Worm (Caenorhabditis elegans) whole organism, L2 larva: ENCODE measurements around the gene fipr-15.

Experiments used
- C34F6.9 ChIP-seq: fragments of 150-350 bp; optimal IDR thresholded peaks from 2 replicates; lab custom pipeline; 2014; ENCODE audit warnings: missing biosample characterization, missing genetic modification characterization
- F13H6.1 ChIP-seq: sonication (generic microtip); optimal IDR thresholded peaks from 2 replicates; lab custom pipeline; 2016; ENCODE audit warnings: missing genetic modification characterization, missing compliant biosample characterization
- Y55F3AM.14 ChIP-seq: fragments of 200-800 bp; sonication (Bioruptor generic); optimal IDR thresholded peaks from 2 replicates; lab custom pipeline; 2018; ENCODE audit warnings: mild to moderate bottlenecking, missing genetic modification characterization, missing compliant biosample characterization
- ZK546.5 ChIP-seq: sonication (generic microtip); optimal IDR thresholded peaks from 2 replicates; lab custom pipeline; 2017; ENCODE audit warnings: missing biosample characterization, missing genetic modification characterization
- aly-2 ChIP-seq: fragments of 150-350 bp; optimal IDR thresholded peaks from 2 replicates; lab custom pipeline; 2014; ENCODE audit warnings: missing biosample characterization, missing genetic modification characterization
- blmp-1 ChIP-seq: sonication (generic microtip); optimal IDR thresholded peaks from 2 replicates; lab custom pipeline; 2017; ENCODE audit warnings: missing genetic modification characterization, mild to moderate bottlenecking, missing compliant biosample characterization, antibody characterized with exemption, moderate library complexity; ENCODE audit not compliant: insufficient read depth
- ceh-16 ChIP-seq: fragments of 150-350 bp; optimal IDR thresholded peaks from 2 replicates; lab custom pipeline; 2014; ENCODE audit warnings: missing biosample characterization, missing genetic modification characterization
- ceh-82 ChIP-seq: fragments of 150-350 bp; optimal IDR thresholded peaks from 2 replicates; lab custom pipeline; 2014; ENCODE audit warnings: missing biosample characterization, missing genetic modification characterization
- crh-2 ChIP-seq: sonication (generic microtip); optimal IDR thresholded peaks from 2 replicates; lab custom pipeline; 2017; ENCODE audit warnings: missing biosample characterization, missing genetic modification characterization
- dmd-4 ChIP-seq: sonication (generic microtip); optimal IDR thresholded peaks from 2 replicates; lab custom pipeline; 2017; ENCODE audit warnings: missing biosample characterization, missing genetic modification characterization
- egl-27 ChIP-seq: sonication (generic microtip); optimal IDR thresholded peaks from 3 replicates; lab custom pipeline; 2017; ENCODE audit warnings: missing biosample characterization, missing genetic modification reagents, missing genetic modification characterization
- elt-1 ChIP-seq: fragments of 150-350 bp; optimal IDR thresholded peaks from 2 replicates; lab custom pipeline; 2014; ENCODE audit warnings: missing biosample characterization, missing genetic modification characterization
- fos-1 ChIP-seq: fragments of 150-350 bp; optimal IDR thresholded peaks from 2 replicates; lab custom pipeline; 2014; ENCODE audit warnings: missing biosample characterization, missing genetic modification characterization
- gmeb-1 ChIP-seq: fragments of 150-350 bp; optimal IDR thresholded peaks from 2 replicates; lab custom pipeline; 2014; ENCODE audit warnings: missing biosample characterization, missing genetic modification characterization
- lin-11 ChIP-seq: fragments of 150-350 bp; sonication (generic microtip); optimal IDR thresholded peaks from 2 replicates; lab custom pipeline; 2014; ENCODE audit warnings: missing biosample characterization, missing genetic modification characterization, inconsistent platforms, mixed read lengths
- lin-13 ChIP-seq: fragments of 150-350 bp; optimal IDR thresholded peaks from 2 replicates; lab custom pipeline; 2014; ENCODE audit warnings: missing biosample characterization, missing genetic modification reagents, missing genetic modification characterization
- lsy-2 ChIP-seq, 2 experiments: fragments of 150-350 bp in 1 of 2; sonication (generic microtip) in 1 of 2; optimal IDR thresholded peaks; 2 replicates each; lab custom pipeline; 2014 to 2017; ENCODE audit warnings: missing biosample characterization in 2 of 2, missing genetic modification characterization in 2 of 2
- mbf-1 ChIP-seq: sonication (generic microtip); optimal IDR thresholded peaks from 2 replicates; lab custom pipeline; 2017; ENCODE audit warnings: missing biosample characterization, missing genetic modification characterization
- mdl-1 ChIP-seq, 2 experiments: fragments of 150-350 bp in 1 of 2; sonication (generic microtip) in 1 of 2; optimal IDR thresholded peaks; 2 replicates each; lab custom pipeline; 2017; ENCODE audit warnings: missing biosample characterization in 2 of 2, missing genetic modification characterization in 2 of 2
- nhr-10 ChIP-seq: sonication (generic microtip); optimal IDR thresholded peaks from 2 replicates; lab custom pipeline; 2017; ENCODE audit warnings: missing biosample characterization, missing genetic modification characterization
- nhr-11 ChIP-seq: fragments of 150-350 bp; optimal IDR thresholded peaks from 2 replicates; lab custom pipeline; 2014; ENCODE audit warnings: missing biosample characterization, missing genetic modification characterization
- nhr-12 ChIP-seq: fragments of 150-350 bp; optimal IDR thresholded peaks from 2 replicates; lab custom pipeline; 2014; ENCODE audit warnings: missing biosample characterization, missing genetic modification characterization
- nhr-129 ChIP-seq: fragments of 150-350 bp; optimal IDR thresholded peaks from 2 replicates; lab custom pipeline; 2014; ENCODE audit warnings: missing biosample characterization, missing genetic modification characterization
- nhr-21 ChIP-seq: fragments of 150-350 bp; optimal IDR thresholded peaks from 2 replicates; lab custom pipeline; 2014; ENCODE audit warnings: missing biosample characterization, missing genetic modification characterization
- nhr-237 ChIP-seq: fragments of 150-350 bp; optimal IDR thresholded peaks from 2 replicates; lab custom pipeline; 2014; ENCODE audit warnings: missing biosample characterization, missing genetic modification characterization
- nhr-25 ChIP-seq: fragments of 150-350 bp; sonication (generic microtip); optimal IDR thresholded peaks from 3 replicates; lab custom pipeline; 2014; ENCODE audit warnings: missing biosample characterization, missing genetic modification characterization
- nhr-6 ChIP-seq: fragments of 150-350 bp; optimal IDR thresholded peaks from 2 replicates; lab custom pipeline; 2014; ENCODE audit warnings: missing biosample characterization, missing genetic modification characterization
- nhr-77 ChIP-seq: fragments of 150-350 bp; optimal IDR thresholded peaks from 2 replicates; lab custom pipeline; 2014; ENCODE audit warnings: missing biosample characterization, missing genetic modification characterization
- peb-1 ChIP-seq: fragments of 150-350 bp; optimal IDR thresholded peaks from 2 replicates; lab custom pipeline; 2014; ENCODE audit warnings: missing biosample characterization, missing genetic modification characterization
- skn-1 ChIP-seq: sonication (generic microtip); optimal IDR thresholded peaks from 2 replicates; lab custom pipeline; 2017; ENCODE audit warnings: missing biosample characterization, missing genetic modification characterization
- sma-3 ChIP-seq: sonication (generic microtip); optimal IDR thresholded peaks from 2 replicates; lab custom pipeline; 2016; ENCODE audit warnings: missing genetic modification reagents, missing genetic modification characterization, missing compliant biosample characterization
- sma-9 ChIP-seq, 2 experiments: fragments of 150-350 bp in 1 of 2; sonication (generic microtip) in 1 of 2; optimal IDR thresholded peaks; 2 replicates each; lab custom pipeline; 2014 to 2016; ENCODE audit warnings: missing genetic modification characterization in 2 of 2, mild to moderate bottlenecking in 1 of 2, missing biosample characterization in 1 of 2, missing compliant biosample characterization in 1 of 2, missing genetic modification reagents in 1 of 2, moderate library complexity in 1 of 2
- snpc-4 ChIP-seq: fragments of 150-350 bp; optimal IDR thresholded peaks from 2 replicates; lab custom pipeline; 2014; ENCODE audit warnings: missing biosample characterization, missing genetic modification characterization
- unc-39 ChIP-seq: fragments of 150-350 bp; optimal IDR thresholded peaks from 2 replicates; lab custom pipeline; 2014; ENCODE audit warnings: missing biosample characterization, missing genetic modification characterization
- unc-55 ChIP-seq: fragments of 150-350 bp; sonication (generic microtip); optimal IDR thresholded peaks from 3 replicates; lab custom pipeline; 2014; ENCODE audit warnings: missing biosample characterization, missing genetic modification reagents, missing genetic modification characterization
- unc-62 ChIP-seq: fragments of 150-350 bp; optimal IDR thresholded peaks from 2 replicates; lab custom pipeline; 2014; ENCODE audit warnings: missing biosample characterization, missing genetic modification reagents, missing genetic modification characterization
- ztf-1 ChIP-seq: fragments of 200-800 bp; sonication (Bioruptor generic); conservative IDR thresholded peaks from 2 replicates; pipeline ENCODE4 v1.3.6; 2022; ENCODE audit warnings: missing genetic modification characterization, missing compliant biosample characterization
- ztf-4 ChIP-seq: fragments of 150-350 bp; optimal IDR thresholded peaks from 2 replicates; lab custom pipeline; 2014; ENCODE audit warnings: missing biosample characterization, missing genetic modification characterization

The fipr-15 gene

ce11 chrIV:10880264-10880663, at the start of gene fipr-15:
Gene fipr-15, plus strand, starts transcription at chrIV:10880564.
- no peak for TF ChIP-seq lin-11
- no peak for TF ChIP-seq ceh-16 (tag; lab: Kevin White, UChicago)
- no peak for TF ChIP-seq ztf-1
- no peak for TF ChIP-seq fos-1 (tag; lab: Kevin White, UChicago)
- TF ChIP-seq nhr-12: no peak
- no peak for TF ChIP-seq lsy-2 (tag; optimal IDR thresholded peaks at IDR 0.05; lab: Kevin White, UChicago)
- no peak for TF ChIP-seq F13H6.1 (tag; lab: Kevin White, UChicago)
- no peak for TF ChIP-seq mdl-1 (tag; optimal IDR thresholded peaks at IDR 0.05; lab: Kevin White, UChicago)
- no peak for TF ChIP-seq crh-2
- TF ChIP-seq dmd-4 (tag; lab: Kevin White, UChicago): no peak
- no peak for TF ChIP-seq nhr-129
- TF ChIP-seq unc-55 (GFP tag; lab: Kevin White, UChicago): no peak
- TF ChIP-seq elt-1 (tag; lab: Kevin White, UChicago): no peak

ce11 chrIV:10832148-10832547, 48.2 kb upstream of the fipr-15 start, which contains the start of gene best-15:
Gene best-15, minus strand, starts transcription at chrIV:10832248.
- TF ChIP-seq nhr-77 (tag; lab: Kevin White, UChicago) (no peak), nhr-10 (tag; lab: Kevin White, UChicago) (no peak), ceh-16 (tag; lab: Kevin White, UChicago) (no peak), nhr-12 (no peak), peb-1 (tag; lab: Kevin White, UChicago) (no peak), sma-3 (GFP tag; lab: Kevin White, UChicago) (no peak), F13H6.1 (tag; lab: Kevin White, UChicago) (no peak), fos-1 (tag; lab: Kevin White, UChicago) (no peak), lin-11 (no peak), unc-55 (GFP tag; lab: Kevin White, UChicago) (no peak), snpc-4 (tag; lab: Kevin White, UChicago) (no peak), unc-39 (no peak), blmp-1 (no peak), mdl-1 (tag; optimal IDR thresholded peaks at IDR 0.05; lab: Kevin White, UChicago) (no peak), nhr-21 (tag; lab: Kevin White, UChicago) (no peak), unc-62 (no peak)

- TF ChIP-seq mbf-1 (tag; lab: Kevin White, UChicago) (no peak), crh-2 (no peak), ZK546.5 (no peak), unc-62 (no peak), nhr-77 (tag; lab: Kevin White, UChicago) (no peak), nhr-129 (no peak), F13H6.1 (tag; lab: Kevin White, UChicago) (no peak), sma-3 (GFP tag; lab: Kevin White, UChicago) (no peak), ztf-4 (tag; lab: Kevin White, UChicago) (no peak), sma-9 (GFP tag; optimal IDR thresholded peaks at IDR 0.05; lab: Kevin White, UChicago) (no peak), sma-9 (tag; optimal IDR thresholded peaks at IDR 0.05; lab: Kevin White, UChicago) (no peak), lin-11 (no peak), aly-2 (no peak), unc-55 (GFP tag; lab: Kevin White, UChicago) (no peak), nhr-10 (tag; lab: Kevin White, UChicago) (no peak), lin-13 (GFP tag; lab: Kevin White, UChicago) (no peak), lsy-2 (tag; optimal IDR thresholded peaks at IDR 0.05; lab: Kevin White, UChicago) (no peak), nhr-25 (tag; lab: Kevin White, UChicago) (no peak)
Measured at ce11 chrIV:10842232-10842631, 38.1 kb upstream of the fipr-15 start.

ce11 chrIV:10842705-10843364, 37.5 kb upstream of the fipr-15 start, which contains the start of gene T11G6.5:
Gene T11G6.5, minus strand, starts transcription at chrIV:10842755.
- no peak for TF ChIP-seq nhr-6 (tag; lab: Kevin White, UChicago)
- TF ChIP-seq lsy-2 (tag; optimal IDR thresholded peaks at IDR 0.05; lab: Kevin White, UChicago): peak; percentile 76 to 95
- TF ChIP-seq sma-9 (GFP tag; optimal IDR thresholded peaks at IDR 0.05; lab: Kevin White, UChicago): no peak
- TF ChIP-seq sma-9 (tag; optimal IDR thresholded peaks at IDR 0.05; lab: Kevin White, UChicago): no peak
- no peak for TF ChIP-seq aly-2
- TF ChIP-seq F13H6.1 (tag; lab: Kevin White, UChicago): peak; percentile 7
- no peak for TF ChIP-seq Y55F3AM.14 (GFP tag; lab: Kevin White, UChicago)
- TF ChIP-seq unc-39: no peak
- no peak for TF ChIP-seq egl-27 (tag; lab: Kevin White, UChicago)
- peak; percentile 26 for TF ChIP-seq lin-13 (GFP tag; lab: Kevin White, UChicago)
- no peak for TF ChIP-seq fos-1 (tag; lab: Kevin White, UChicago)
- no peak for TF ChIP-seq nhr-237
- TF ChIP-seq nhr-129: peak; percentile 19
- no peak for TF ChIP-seq nhr-11
- TF ChIP-seq unc-62: no peak
- TF ChIP-seq elt-1 (tag; lab: Kevin White, UChicago): no peak
- TF ChIP-seq ztf-1: no peak
- no peak for TF ChIP-seq mdl-1 (tag; optimal IDR thresholded peaks at IDR 0.05; lab: Kevin White, UChicago)
- TF ChIP-seq ceh-82: no peak
- peak; percentile 48 for TF ChIP-seq C34F6.9
- no peak for TF ChIP-seq nhr-25 (tag; lab: Kevin White, UChicago)
- peak; percentile 41 for TF ChIP-seq unc-55 (GFP tag; lab: Kevin White, UChicago)
- no peak for TF ChIP-seq gmeb-1 (tag; lab: Kevin White, UChicago)
- TF ChIP-seq skn-1 (tag; lab: Kevin White, UChicago): no peak
- TF ChIP-seq nhr-77 (tag; lab: Kevin White, UChicago): no peak
- TF ChIP-seq lin-11: no peak
